Fruit fly (Drosophila melanogaster) ovary, adult (tissue): ENCODE measurements around the gene CG42795.

Experiments
- CG17801 ChIP-seq: fragments of 200-800 bp; optimal IDR thresholded peaks from 2 replicates; lab custom pipeline; 2019; ENCODE audit warnings: missing biosample characterization, mild to moderate bottlenecking, missing genetic modification characterization, moderate library complexity; ENCODE audit not compliant: partially characterized antibody

The CG42795 gene

DNA sequence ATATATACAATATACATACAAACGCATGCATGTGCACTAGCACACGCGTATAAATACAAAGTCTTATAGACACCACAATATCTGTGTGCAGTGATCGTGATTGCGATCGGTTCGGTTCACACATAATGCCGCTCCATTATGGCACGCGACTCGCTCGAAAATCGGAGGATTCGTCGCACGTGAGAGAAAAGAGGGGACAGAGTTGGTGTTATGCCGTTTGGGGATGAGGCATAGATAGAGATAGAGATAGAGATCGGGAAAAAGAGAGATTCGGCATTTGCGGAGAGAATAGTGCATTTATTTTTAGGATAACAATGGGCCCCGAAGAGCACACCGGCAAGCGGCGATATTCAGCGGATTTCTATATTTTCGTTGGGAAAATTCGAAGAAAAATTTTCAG is 58.7 kb downstream of the CG42795 start:
- no peak for TF ChIP-seq CG17801
